Fruit fly (Drosophila melanogaster): ENCODE data around the gene CG14109.

- no peak for TF ChIP-seq CG9139 (GFP tag; optimal IDR thresholded peaks at IDR 0.05)
- TF ChIP-seq Gug (GFP tag; IDR thresholded peaks at IDR 0.05): no peak
- TF ChIP-seq CG8632 (GFP tag; optimal IDR thresholded peaks at IDR 0.05): no peak
- TF ChIP-seq Sox15 (GFP tag; optimal IDR thresholded peaks at IDR 0.05): no peak
- no peak for TF ChIP-seq ss (GFP tag; optimal IDR thresholded peaks at IDR 0.05)
- TF ChIP-seq fkh (GFP tag; optimal IDR thresholded peaks at IDR 0.05): no peak
- no peak for TF ChIP-seq Blimp-1 (GFP tag; optimal IDR thresholded peaks at IDR 0.05)
- TF ChIP-seq CG15336 (GFP tag; IDR thresholded peaks at IDR 0.05): no peak
- no peak for TF ChIP-seq CG3032 (tag; optimal IDR thresholded peaks at IDR 0.05)
- no peak for TF ChIP-seq Sox102F (GFP tag; optimal IDR thresholded peaks at IDR 0.05)
- TF ChIP-seq CG11762 (GFP tag; optimal IDR thresholded peaks at IDR 0.05; ENCODE audit: insufficient read depth): no peak
- no peak for TF ChIP-seq fd59A (GFP tag; optimal IDR thresholded peaks at IDR 0.05)
- TF ChIP-seq Hr4 (GFP tag; optimal IDR thresholded peaks at IDR 0.05): no peak
- TF ChIP-seq CG11902 (GFP tag; optimal IDR thresholded peaks at IDR 0.05): no peak
Measured at dm6 chr3L:13454755-13455154, 14.0 kb downstream of the CG14109 start.
